Worm (Caenorhabditis elegans) whole organism, L3 larva: ENCODE results near the gene str-143.

Source experiments
- ZK546.5 ChIP-seq: sonication (generic microtip); optimal IDR thresholded peaks from 2 replicates; lab custom pipeline; 2017; ENCODE audit warnings: missing biosample characterization, missing genetic modification characterization
- aly-2 ChIP-seq: fragments of 150-350 bp; optimal IDR thresholded peaks from 2 replicates; lab custom pipeline; 2014; ENCODE audit warnings: missing biosample characterization, missing genetic modification characterization
- ama-1 ChIP-seq: fragments of 150-350 bp; optimal IDR thresholded peaks from 2 replicates; lab custom pipeline; 2018
- ceh-16 ChIP-seq: sonication (generic microtip); optimal IDR thresholded peaks from 2 replicates; lab custom pipeline; 2017; ENCODE audit warnings: missing biosample characterization, missing genetic modification characterization
- ceh-9 ChIP-seq: sonication (generic microtip); optimal IDR thresholded peaks from 2 replicates; lab custom pipeline; 2018; ENCODE audit warnings: missing biosample characterization, missing genetic modification characterization
- egl-27 ChIP-seq: sonication (generic microtip); optimal IDR thresholded peaks from 4 replicates; lab custom pipeline; 2017; ENCODE audit warnings: missing biosample characterization, missing genetic modification reagents, missing genetic modification characterization
- egl-5 ChIP-seq: fragments of 150-350 bp; optimal IDR thresholded peaks from 2 replicates; lab custom pipeline; 2017; ENCODE audit warnings: missing biosample characterization, missing genetic modification reagents, missing genetic modification characterization, inconsistent platforms
- elt-1 ChIP-seq: fragments of 150-350 bp; optimal IDR thresholded peaks from 2 replicates; lab custom pipeline; 2014; ENCODE audit warnings: missing biosample characterization, missing genetic modification characterization
- elt-2 ChIP-seq: sonication (generic microtip); optimal IDR thresholded peaks from 2 replicates; lab custom pipeline; 2016; ENCODE audit warnings: missing genetic modification reagents, mild to moderate bottlenecking, missing genetic modification characterization, missing compliant biosample characterization
- eor-1 ChIP-seq, 2 experiments: fragments of 150-350 bp; optimal IDR thresholded peaks; 2 replicates each; lab custom pipeline; 2014 to 2018; ENCODE audit warnings: missing biosample characterization in 2 of 2, missing genetic modification characterization in 2 of 2
- fkh-10 ChIP-seq: sonication (generic microtip); optimal IDR thresholded peaks from 2 replicates; lab custom pipeline; 2017; ENCODE audit warnings: missing biosample characterization, missing genetic modification reagents, missing genetic modification characterization
- hmg-11 ChIP-seq: sonication (generic microtip); optimal IDR thresholded peaks from 2 replicates; lab custom pipeline; 2016; ENCODE audit warnings: missing genetic modification characterization, missing compliant biosample characterization
- jun-1 ChIP-seq: fragments of 150-350 bp; optimal IDR thresholded peaks from 2 replicates; lab custom pipeline; 2014; ENCODE audit warnings: missing biosample characterization, missing genetic modification reagents, missing genetic modification characterization
- lin-15B ChIP-seq: fragments of 150-350 bp; optimal IDR thresholded peaks from 2 replicates; lab custom pipeline; 2014; ENCODE audit warnings: missing biosample characterization, missing genetic modification characterization
- lin-39 ChIP-seq: fragments of 150-350 bp; optimal IDR thresholded peaks from 2 replicates; lab custom pipeline; 2018; ENCODE audit warnings: missing biosample characterization, missing genetic modification reagents, missing genetic modification characterization
- lsy-12 ChIP-seq: sonication (generic microtip); optimal IDR thresholded peaks from 2 replicates; lab custom pipeline; 2016; ENCODE audit warnings: mild to moderate bottlenecking, missing genetic modification characterization, missing compliant biosample characterization
- mml-1 ChIP-seq: fragments of 150-350 bp; sonication (generic microtip); optimal IDR thresholded peaks from 3 replicates; lab custom pipeline; 2014; ENCODE audit warnings: missing biosample characterization, missing genetic modification characterization
- nfya-1 ChIP-seq: sonication (generic microtip); optimal IDR thresholded peaks from 2 replicates; lab custom pipeline; 2017; ENCODE audit warnings: missing genetic modification characterization, mild to moderate bottlenecking, missing compliant biosample characterization, antibody characterized with exemption, moderate library complexity; ENCODE audit not compliant: insufficient read depth
- nhr-12 ChIP-seq: fragments of 150-350 bp; optimal IDR thresholded peaks from 2 replicates; lab custom pipeline; 2014; ENCODE audit warnings: missing biosample characterization, missing genetic modification characterization
- nhr-23 ChIP-seq: fragments of 150-350 bp; optimal IDR thresholded peaks from 2 replicates; lab custom pipeline; 2014; ENCODE audit warnings: missing biosample characterization, missing genetic modification reagents, missing genetic modification characterization
- nhr-237 ChIP-seq: fragments of 150-350 bp; optimal IDR thresholded peaks from 2 replicates; lab custom pipeline; 2014; ENCODE audit warnings: missing biosample characterization, missing genetic modification characterization
- nhr-25 ChIP-seq: sonication (generic microtip); optimal IDR thresholded peaks from 2 replicates; lab custom pipeline; 2017; ENCODE audit warnings: missing biosample characterization, missing genetic modification characterization
- nhr-43 ChIP-seq: sonication (generic microtip); optimal IDR thresholded peaks from 2 replicates; lab custom pipeline; 2016; ENCODE audit warnings: mild to moderate bottlenecking, missing genetic modification characterization, missing compliant biosample characterization; ENCODE audit not compliant: poor library complexity, severe bottlenecking
- nhr-67 ChIP-seq: fragments of 150-350 bp; optimal IDR thresholded peaks from 2 replicates; lab custom pipeline; 2014; ENCODE audit warnings: missing biosample characterization, missing genetic modification characterization
- nhr-76 ChIP-seq: fragments of 150-350 bp; sonication (generic microtip); optimal IDR thresholded peaks from 5 replicates; lab custom pipeline; 2014; ENCODE audit warnings: missing biosample characterization, missing genetic modification characterization
- pha-4 ChIP-seq: fragments of 150-350 bp; optimal IDR thresholded peaks from 2 replicates; lab custom pipeline; 2014; ENCODE audit warnings: missing biosample characterization, missing genetic modification reagents, missing genetic modification characterization
- pqm-1 ChIP-seq: fragments of 150-350 bp; optimal IDR thresholded peaks from 2 replicates; lab custom pipeline; 2017; ENCODE audit warnings: missing biosample characterization, missing genetic modification characterization, inconsistent platforms
- sea-2 ChIP-seq: fragments of 150-350 bp; sonication (generic microtip); optimal IDR thresholded peaks from 4 replicates; lab custom pipeline; 2014; ENCODE audit warnings: missing biosample characterization, missing genetic modification reagents, missing genetic modification characterization
- skn-1 ChIP-seq: fragments of 150-350 bp; optimal IDR thresholded peaks from 2 replicates; lab custom pipeline; 2014; ENCODE audit warnings: missing biosample characterization, missing genetic modification characterization
- snpc-4 ChIP-seq: fragments of 150-350 bp; optimal IDR thresholded peaks from 2 replicates; lab custom pipeline; 2014; ENCODE audit warnings: missing biosample characterization, missing genetic modification characterization
- tbx-2 ChIP-seq: sonication (generic microtip); optimal IDR thresholded peaks from 2 replicates; lab custom pipeline; 2016; ENCODE audit warnings: mild to moderate bottlenecking, missing genetic modification characterization, missing compliant biosample characterization
- unc-39 ChIP-seq: sonication (generic microtip); optimal IDR thresholded peaks from 4 replicates; lab custom pipeline; 2017; ENCODE audit warnings: missing biosample characterization, missing genetic modification characterization
- zag-1 ChIP-seq: fragments of 150-350 bp; optimal IDR thresholded peaks from 2 replicates; lab custom pipeline; 2014; ENCODE audit warnings: missing biosample characterization, missing genetic modification characterization
- ztf-11 ChIP-seq: fragments of 150-350 bp; optimal IDR thresholded peaks from 2 replicates; lab custom pipeline; 2014; ENCODE audit warnings: missing biosample characterization, missing genetic modification characterization
- ztf-4 ChIP-seq: fragments of 150-350 bp; optimal IDR thresholded peaks from 2 replicates; lab custom pipeline; 2014; ENCODE audit warnings: missing biosample characterization, missing genetic modification characterization

Gene str-143

ce11 chrV:8050811-8051210 lies 18.7 kb downstream of the str-143 start, which contains the start of gene col-43:
Gene col-43, minus strand, starts transcription at chrV:8050911.
- TF ChIP-seq nhr-12 (tag; lab: Kevin White, UChicago): no peak
- no peak for TF ChIP-seq aly-2
- TF ChIP-seq egl-27: no peak
- TF ChIP-seq ceh-9 (tag; lab: Kevin White, UChicago): no peak
- no peak for TF ChIP-seq ama-1 (lab: Kevin White, UChicago)
- TF ChIP-seq pha-4 (tag; lab: Kevin White, UChicago): no peak
- TF ChIP-seq ztf-4 (tag; lab: Kevin White, UChicago): no peak
- no peak for TF ChIP-seq egl-5 (tag; lab: Kevin White, UChicago)
- TF ChIP-seq nhr-67: no peak
- TF ChIP-seq sea-2 (GFP tag; lab: Kevin White, UChicago): no peak

DNA sequence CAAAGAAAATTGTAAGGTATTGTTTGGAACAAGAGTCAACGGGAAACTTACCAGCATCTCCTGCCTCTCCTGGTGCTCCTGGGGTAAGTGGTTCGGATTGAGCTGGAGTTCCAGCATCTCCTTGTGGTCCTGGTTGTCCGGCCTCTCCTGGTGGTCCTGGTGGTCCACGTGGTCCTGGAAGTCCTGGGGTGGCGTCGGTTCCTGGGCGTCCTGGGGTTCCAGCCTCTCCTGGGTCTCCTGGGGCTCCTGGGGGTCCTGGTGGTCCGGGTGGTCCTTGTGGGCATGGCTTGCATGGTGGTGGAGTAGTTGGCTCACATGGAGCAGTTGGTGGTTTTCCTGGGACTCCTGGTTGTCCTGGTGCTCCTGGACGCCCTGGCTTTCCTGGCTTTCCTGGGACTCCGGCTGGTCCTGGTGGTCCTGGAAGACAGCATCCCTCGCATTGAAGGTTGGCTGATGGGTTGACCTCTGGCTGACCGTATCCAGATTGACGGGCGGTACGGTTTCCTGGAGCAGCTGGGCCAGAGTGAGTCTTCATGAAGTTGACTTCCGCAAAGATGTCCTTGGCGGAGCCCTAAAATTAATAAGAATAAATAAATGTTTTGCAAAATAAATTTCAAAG lies 19.4 kb downstream of the str-143 start:
- TF ChIP-seq ZK546.5 (tag; lab: Kevin White, UChicago) (no peak), zag-1 (tag; lab: Kevin White, UChicago) (no peak), nhr-76 (tag; lab: Kevin White, UChicago) (no peak), nfya-1 (no peak), hmg-11 (tag; lab: Kevin White, UChicago) (no peak), pqm-1 (tag; lab: Kevin White, UChicago) (no peak), eor-1 (tag; optimal IDR thresholded peaks at IDR 0.05; lab: Kevin White, UChicago) (no peak), ztf-11 (tag; lab: Kevin White, UChicago) (no peak)
- TF ChIP-seq, all 47 proteins: peak for 0

ce11 chrV:8046706-8047105 lies 22.8 kb downstream of the str-143 start, which contains the start of gene ZC513.3:
Gene ZC513.3, plus strand, starts transcription at chrV:8047006.
- TF ChIP-seq lin-39 (tag; lab: Kevin White, UChicago) (no peak), nhr-237 (tag; lab: Kevin White, UChicago) (no peak), jun-1 (no peak), unc-39 (tag; lab: Kevin White, UChicago) (no peak), nfya-1 (no peak), zag-1 (tag; lab: Kevin White, UChicago) (no peak), tbx-2 (tag; lab: Kevin White, UChicago) (no peak), ztf-11 (tag; lab: Kevin White, UChicago) (no peak), fkh-10 (GFP tag; lab: Kevin White, UChicago) (no peak), nhr-25 (tag; lab: Kevin White, UChicago) (no peak), ceh-16 (tag; lab: Kevin White, UChicago) (no peak), elt-1 (no peak), lsy-12 (tag; lab: Kevin White, UChicago) (no peak), snpc-4 (tag; lab: Kevin White, UChicago) (no peak), skn-1 (no peak), mml-1 (tag; lab: Kevin White, UChicago) (no peak), egl-27 (no peak)

DNA sequence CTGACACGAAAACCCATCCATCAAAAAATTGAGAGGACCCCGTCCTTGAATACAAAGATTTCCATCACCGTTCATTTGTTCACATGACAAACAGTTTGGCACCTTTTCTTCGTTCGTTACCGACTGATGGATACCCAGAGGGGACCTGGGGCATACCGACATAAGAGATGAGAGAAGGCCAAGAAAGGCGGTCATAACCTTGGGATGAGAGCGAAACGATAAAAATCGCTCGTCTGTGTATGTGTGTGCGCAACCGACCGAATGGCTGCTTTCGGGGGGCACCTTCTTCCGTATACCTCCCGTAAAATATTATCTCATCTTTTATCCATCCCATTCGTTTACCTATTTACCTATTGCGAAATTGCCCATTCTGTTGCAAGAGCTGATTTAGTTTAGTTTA lies 24.6 kb downstream of the str-143 start:
- TF ChIP-seq nhr-23 (tag; lab: Kevin White, UChicago): peak; percentile 45
- TF ChIP-seq aly-2: no peak
- no peak for TF ChIP-seq eor-1 (tag; optimal IDR thresholded peaks at IDR 0.05; lab: Kevin White, UChicago)
- TF ChIP-seq elt-1: peak; percentile 35
- TF ChIP-seq nhr-43 (tag; lab: Kevin White, UChicago): no peak
- TF ChIP-seq nhr-25 (tag; lab: Kevin White, UChicago): peak; percentile 66

- no peak for TF ChIP-seq lin-39 (tag; lab: Kevin White, UChicago)
- TF ChIP-seq nhr-67: no peak
- TF ChIP-seq pqm-1 (tag; lab: Kevin White, UChicago): no peak
- TF ChIP-seq lin-15B (tag; lab: Kevin White, UChicago): no peak
- TF ChIP-seq nhr-237 (tag; lab: Kevin White, UChicago): no peak
- no peak for TF ChIP-seq pha-4 (tag; lab: Kevin White, UChicago)
- no peak for TF ChIP-seq ZK546.5 (tag; lab: Kevin White, UChicago)
- peak; percentile 48 for TF ChIP-seq nhr-23 (tag; lab: Kevin White, UChicago)
- TF ChIP-seq sea-2 (GFP tag; lab: Kevin White, UChicago): no peak
- no peak for TF ChIP-seq lsy-12 (tag; lab: Kevin White, UChicago)
- no peak for TF ChIP-seq elt-2 (tag; lab: Kevin White, UChicago)
- peak; percentile 64 for TF ChIP-seq nhr-25 (tag; lab: Kevin White, UChicago)
- TF ChIP-seq ztf-11 (tag; lab: Kevin White, UChicago): no peak
Observed at ce11 chrV:8043664-8044063, 25.9 kb downstream of the str-143 start.
